Worm (Caenorhabditis elegans) whole organism, L4/young adult: ENCODE measurements around the gene unc-25.

Experiments used
- W03F9.2 ChIP-seq: fragments of 150-350 bp; optimal IDR thresholded peaks from 2 replicates; lab custom pipeline; 2014; ENCODE audit warnings: missing biosample characterization, missing genetic modification characterization
- him-1 ChIP-seq: sonication (generic microtip); optimal IDR thresholded peaks from 2 replicates; lab custom pipeline; 2016; ENCODE audit warnings: missing genotype, missing genetic modification reagents, missing genetic modification characterization, missing compliant biosample characterization

- TF ChIP-seq him-1 (no peak), W03F9.2 (no peak)
Measured at ce11 chrIII:12987418-12987817, 45.0 kb downstream of the unc-25 start, which contains the start of gene ZK1010.5.
